Fruit fly (Drosophila melanogaster) whole organism, embryonic: ENCODE measurements around the gene CG13138.
A peak's percentile ranks its signal among the peaks of the same experiment; 100 is the strongest.

Source experiments
- Abd-B ChIP-seq: fragments of 200-800 bp; sonication (Bioruptor generic); optimal IDR thresholded peaks from 2 replicates; lab custom pipeline; 2018; ENCODE audit warnings: missing biosample characterization, mild to moderate bottlenecking, missing genetic modification characterization, moderate library complexity
- Atf-2 ChIP-seq: fragments of 200-800 bp; sonication (Bioruptor generic); optimal IDR thresholded peaks from 2 replicates; lab custom pipeline; 2016; ENCODE audit warnings: missing biosample characterization, missing genetic modification characterization
- Blimp-1 ChIP-seq: fragments of 200-800 bp; sonication (Bioruptor generic); optimal IDR thresholded peaks from 3 replicates; lab custom pipeline; 2018; ENCODE audit warnings: missing biosample characterization, missing genetic modification characterization, mild to moderate bottlenecking, moderate library complexity, missing genetic modification reagents
- Bteb2 ChIP-seq: fragments of 200-800 bp; sonication (Bioruptor generic); optimal IDR thresholded peaks from 2 replicates; lab custom pipeline; 2016; ENCODE audit warnings: missing biosample characterization, missing genetic modification characterization
- CG1024 ChIP-seq: fragments of 200-800 bp; sonication (Bioruptor generic); IDR thresholded peaks from 2 replicates; pipeline ENCODE4 v1.3.6; 2022; ENCODE audit warnings: missing biosample characterization, missing genetic modification characterization
- CG10565 ChIP-seq: fragments of 200-800 bp; sonication (Bioruptor generic); optimal IDR thresholded peaks from 3 replicates; lab custom pipeline; 2016; ENCODE audit warnings: missing biosample characterization, mild to moderate bottlenecking, missing genetic modification characterization
- CG11093 ChIP-seq: fragments of 200-800 bp; sonication (Bioruptor generic); IDR thresholded peaks from 3 replicates; pipeline ENCODE4 v1.3.6; 2022; ENCODE audit warnings: missing biosample characterization, missing genetic modification characterization
- CG11723 ChIP-seq: fragments of 200-800 bp; sonication (Bioruptor generic); optimal IDR thresholded peaks from 2 replicates; lab custom pipeline; 2017; ENCODE audit warnings: missing biosample characterization, mild to moderate bottlenecking, missing genetic modification characterization
- CG1602 ChIP-seq: fragments of 200-800 bp; sonication (Bioruptor generic); optimal IDR thresholded peaks from 3 replicates; lab custom pipeline; 2016; ENCODE audit warnings: missing biosample characterization, missing genetic modification characterization
- CG16779 ChIP-seq: fragments of 200-800 bp; sonication (Bioruptor generic); IDR thresholded peaks from 2 replicates; pipeline ENCODE4 v1.3.6; 2022; ENCODE audit warnings: missing biosample characterization, missing genetic modification characterization
- CG18011 ChIP-seq: fragments of 200-800 bp; sonication (Bioruptor generic); optimal IDR thresholded peaks from 2 replicates; lab custom pipeline; 2017; ENCODE audit warnings: missing biosample characterization, missing genetic modification characterization, mild to moderate bottlenecking, moderate library complexity, missing genotype
- CG3163 ChIP-seq: fragments of 200-800 bp; sonication (Bioruptor generic); optimal IDR thresholded peaks from 3 replicates; lab custom pipeline; 2016; ENCODE audit warnings: missing biosample characterization, missing genetic modification characterization
- CG3281 ChIP-seq: fragments of 200-800 bp; sonication (Bioruptor generic); optimal IDR thresholded peaks from 3 replicates; lab custom pipeline; 2017; ENCODE audit warnings: missing biosample characterization, mild to moderate bottlenecking, missing genetic modification characterization
- CG3407 ChIP-seq: fragments of 200-800 bp; sonication (Bioruptor generic); optimal IDR thresholded peaks from 2 replicates; lab custom pipeline; 2018; ENCODE audit warnings: missing biosample characterization, mild to moderate bottlenecking, missing genetic modification characterization
- CG34224 ChIP-seq: fragments of 200-800 bp; sonication (Bioruptor generic); IDR thresholded peaks from 3 replicates; pipeline ENCODE4 v1.3.6; 2022; ENCODE audit warnings: missing biosample characterization, missing genetic modification characterization; ENCODE audit not compliant: partially characterized antibody
- CG6272 ChIP-seq: fragments of 200-800 bp; sonication (Bioruptor generic); IDR thresholded peaks from 2 replicates; pipeline ENCODE4 v1.3.6; 2022; ENCODE audit warnings: missing biosample characterization, missing genetic modification characterization
- CG7786 ChIP-seq: fragments of 200-800 bp; sonication (Bioruptor generic); optimal IDR thresholded peaks from 2 replicates; lab custom pipeline; 2016; ENCODE audit warnings: missing biosample characterization, missing genetic modification characterization
- CG7839 ChIP-seq: fragments of 200-800 bp; sonication (Bioruptor generic); optimal IDR thresholded peaks from 3 replicates; lab custom pipeline; 2018; ENCODE audit warnings: missing biosample characterization, mild to moderate bottlenecking, missing genetic modification characterization, moderate library complexity
- CG8944 ChIP-seq: fragments of 200-800 bp; sonication (Bioruptor generic); optimal IDR thresholded peaks from 3 replicates; lab custom pipeline; 2016; ENCODE audit warnings: missing biosample characterization, missing genetic modification characterization
- Dfd ChIP-seq, 2 experiments: fragments of >200 bp; optimal IDR thresholded peaks; 2 replicates each; lab custom pipeline; 2017; ENCODE audit warnings: missing biosample characterization in 2 of 2, missing genetic modification characterization in 2 of 2
- Ets97D ChIP-seq: fragments of 200-800 bp; sonication (Bioruptor generic); optimal IDR thresholded peaks from 3 replicates; lab custom pipeline; 2016; ENCODE audit warnings: missing biosample characterization, missing genetic modification characterization
- Hr39 ChIP-seq: fragments of >200 bp; optimal IDR thresholded peaks from 2 replicates; lab custom pipeline; 2017
- Hr78 ChIP-seq, 2 experiments: fragments of 200-800 bp in 1 of 2; fragments of >200 bp in 1 of 2; sonication (Bioruptor generic) in 1 of 2; optimal IDR thresholded peaks; 2 replicates each; lab custom pipeline; 2017 to 2019; ENCODE audit warnings: missing biosample characterization in 2 of 2, missing genetic modification characterization in 2 of 2, mild to moderate bottlenecking in 1 of 2, moderate library complexity in 1 of 2
- Jarid2 ChIP-seq: fragments of 200-800 bp; sonication (Bioruptor generic); optimal IDR thresholded peaks from 3 replicates; lab custom pipeline; 2017; ENCODE audit warnings: mild to moderate bottlenecking, missing biosample characterization, missing genetic modification reagents, missing genetic modification characterization
- Optix ChIP-seq: fragments of 200-800 bp; sonication (Bioruptor generic); IDR thresholded peaks from 3 replicates; pipeline ENCODE4 v1.3.6; 2022; ENCODE audit warnings: missing biosample characterization, missing genetic modification characterization
- Scr ChIP-seq: fragments of 200-800 bp; sonication (Bioruptor generic); IDR thresholded peaks from 2 replicates; pipeline ENCODE4 v1.3.6; 2022; ENCODE audit warnings: missing biosample characterization, missing genetic modification characterization; ENCODE audit not compliant: partially characterized antibody
- Side ChIP-seq: fragments of 200-800 bp; sonication (Bioruptor generic); optimal IDR thresholded peaks from 2 replicates; lab custom pipeline; 2016; ENCODE audit warnings: missing biosample characterization, missing genetic modification characterization
- TFAM ChIP-seq: fragments of 200-800 bp; sonication (Bioruptor generic); optimal IDR thresholded peaks from 2 replicates; lab custom pipeline; 2017; ENCODE audit warnings: missing biosample characterization, missing genetic modification characterization, inconsistent platforms
- Trl ChIP-seq, 3 experiments: fragments of >200 bp in 2 of 3; fragments of 200-800 bp in 1 of 3; sonication (Bioruptor generic) in 1 of 3; optimal IDR thresholded peaks; 2 replicates in 1 of 3; 3 replicates in 2 of 3; lab custom pipeline; 2016 to 2017; ENCODE audit warnings: missing biosample characterization in 1 of 3, missing genetic modification characterization in 1 of 3
- bowl ChIP-seq: fragments of 200-800 bp; sonication (Bioruptor generic); IDR thresholded peaks from 2 replicates; pipeline ENCODE4 v1.3.6; 2022; ENCODE audit warnings: missing biosample characterization, missing genetic modification characterization
- bsh ChIP-seq, 2 experiments: fragments of 200-800 bp; sonication (Bioruptor generic); optimal IDR thresholded peaks; 2 replicates each; lab custom pipeline; 2017 to 2018; ENCODE audit warnings: mild to moderate bottlenecking in 2 of 2, missing biosample characterization in 2 of 2, missing genetic modification characterization in 2 of 2, moderate library complexity in 1 of 2
- cad ChIP-seq: fragments of >200 bp; optimal IDR thresholded peaks from 2 replicates; lab custom pipeline; 2017; ENCODE audit warnings: missing biosample characterization, missing genetic modification characterization
- dm ChIP-seq: fragments of 200-800 bp; sonication (Bioruptor generic); optimal IDR thresholded peaks from 3 replicates; lab custom pipeline; 2016; ENCODE audit warnings: missing biosample characterization, missing genetic modification characterization
- dmrt99B ChIP-seq: fragments of 200-800 bp; sonication (Bioruptor generic); optimal IDR thresholded peaks from 2 replicates; lab custom pipeline; 2018; ENCODE audit warnings: missing biosample characterization, mild to moderate bottlenecking, missing genetic modification characterization, moderate library complexity
- esg ChIP-seq: fragments of 200-800 bp; sonication (Bioruptor generic); conservative IDR thresholded peaks from 2 replicates; pipeline ENCODE4 v1.3.6; 2022; ENCODE audit warnings: missing biosample characterization, missing genetic modification characterization
- gce ChIP-seq: fragments of 200-800 bp; sonication (Bioruptor generic); IDR thresholded peaks from 3 replicates; pipeline ENCODE4 v1.3.6; 2022; ENCODE audit warnings: missing biosample characterization, missing genetic modification characterization
- gfzf ChIP-seq: fragments of 200-800 bp; sonication (Bioruptor generic); optimal IDR thresholded peaks from 2 replicates; lab custom pipeline; 2016; ENCODE audit warnings: missing biosample characterization, mild to moderate bottlenecking, missing genetic modification characterization, moderate library complexity
- insv ChIP-seq, 2 experiments: fragments of 200-800 bp; sonication (Bioruptor generic); optimal IDR thresholded peaks; 3 replicates each; lab custom pipeline; 2016 to 2018; ENCODE audit warnings: missing biosample characterization in 2 of 2, missing genetic modification characterization in 2 of 2
- lilli ChIP-seq: fragments of 200-800 bp; sonication (Bioruptor generic); optimal IDR thresholded peaks from 3 replicates; lab custom pipeline; 2016; ENCODE audit warnings: missing biosample characterization, missing genetic modification characterization
- nerfin-2 ChIP-seq: fragments of 200-800 bp; sonication (Bioruptor generic); IDR thresholded peaks from 2 replicates; pipeline ENCODE4 v1.3.6; 2022; ENCODE audit warnings: missing biosample characterization, missing genetic modification characterization; ENCODE audit not compliant: partially characterized antibody
- oc ChIP-seq: fragments of 200-800 bp; sonication (Bioruptor generic); optimal IDR thresholded peaks from 2 replicates; lab custom pipeline; 2018; ENCODE audit warnings: missing biosample characterization, mild to moderate bottlenecking, missing genetic modification characterization, moderate library complexity
- otp ChIP-seq: fragments of 200-800 bp; sonication (Bioruptor generic); IDR thresholded peaks from 3 replicates; pipeline ENCODE4, ENCODE4 v1.3.6; 2022; ENCODE audit warnings: missing biosample characterization, missing genetic modification characterization
- phol ChIP-seq: fragments of 200-800 bp; sonication (Bioruptor generic); optimal IDR thresholded peaks from 3 replicates; lab custom pipeline; 2018; ENCODE audit warnings: missing biosample characterization, mild to moderate bottlenecking, missing genetic modification characterization, moderate library complexity
- pita ChIP-seq: fragments of 200-800 bp; sonication (Bioruptor generic); optimal IDR thresholded peaks from 2 replicates; lab custom pipeline; 2017; ENCODE audit warnings: missing biosample characterization, mild to moderate bottlenecking, missing genetic modification characterization
- pum ChIP-seq: fragments of 200-800 bp; sonication (Bioruptor generic); optimal IDR thresholded peaks from 2 replicates; lab custom pipeline; 2016; ENCODE audit warnings: missing biosample characterization, missing genetic modification characterization
- stc ChIP-seq: fragments of 200-800 bp; sonication (Bioruptor generic); IDR thresholded peaks from 2 replicates; pipeline ENCODE4 v1.3.6; 2022; ENCODE audit warnings: missing biosample characterization, missing genetic modification characterization
- tna ChIP-seq: fragments of 200-800 bp; sonication (Bioruptor generic); IDR thresholded peaks from 2 replicates; pipeline ENCODE4 v1.3.6; 2022; ENCODE audit warnings: missing biosample characterization, missing genetic modification characterization; ENCODE audit not compliant: partially characterized antibody
- tx ChIP-seq: fragments of 200-800 bp; sonication (Bioruptor generic); optimal IDR thresholded peaks from 2 replicates; lab custom pipeline; 2016; ENCODE audit warnings: missing biosample characterization, missing genetic modification characterization
- unc-4 ChIP-seq: fragments of 200-800 bp; sonication (Bioruptor generic); IDR thresholded peaks from 2 replicates; pipeline ENCODE4 v1.3.6; 2022; ENCODE audit warnings: missing biosample characterization, missing genetic modification characterization; ENCODE audit not compliant: partially characterized antibody
- unpg ChIP-seq: fragments of 200-800 bp; sonication (Bioruptor generic); optimal IDR thresholded peaks from 3 replicates; lab custom pipeline; 2018; ENCODE audit warnings: missing biosample characterization, mild to moderate bottlenecking, missing genetic modification characterization, moderate library complexity

Gene CG13138

DNA sequence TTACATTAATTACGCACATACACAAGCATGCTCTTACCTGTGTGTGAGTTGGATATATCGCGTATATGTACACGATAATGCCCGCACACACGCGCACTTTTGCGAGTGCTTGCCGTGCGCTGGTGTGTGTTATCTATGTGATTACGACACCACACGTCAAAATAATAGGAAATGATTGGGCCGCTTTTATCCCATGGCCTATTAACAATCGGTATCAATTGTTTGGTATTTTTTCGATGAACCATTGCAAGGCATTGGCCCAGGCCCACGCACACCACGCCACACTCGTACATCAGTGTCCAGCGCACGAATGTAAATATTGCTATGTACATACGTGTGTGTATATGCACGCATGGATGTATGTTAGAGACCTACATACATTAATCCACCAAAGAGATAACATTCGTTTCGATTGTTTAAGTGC, 33.0 kb upstream of the CG13138 start (continued):
- TF ChIP-seq CG3407 (GFP tag; lab: Kevin White, UChicago) (peak; percentile 60), otp (GFP tag; lab: Robert Waterston, UW) (no peak; the same call in 2 of the 3 replicates), CG6272 (no peak), unc-4 (GFP tag; lab: Robert Waterston, UW) (peak; percentile 67), tna (peak; percentile 48; the same call in 1 of the 2 replicates), CG16779 (GFP tag; lab: Robert Waterston, UW) (no peak), esg (no peak), CG34224 (GFP tag; lab: Robert Waterston, UW) (peak; percentile 66), Optix (GFP tag; lab: Robert Waterston, UW) (no peak), bowl (GFP tag; lab: Robert Waterston, UW) (no peak; the same call in 1 of the 2 replicates), gfzf (peak; percentile 34), lilli (GFP tag; lab: Kevin White, UChicago) (peak; percentile 51), Hr78 (GFP tag; optimal IDR thresholded peaks at IDR 0.05; lab: Kevin White, UChicago) (peak in 1 of 2 experiments; percentile 51), pum (no peak), Scr (GFP tag; lab: Robert Waterston, UW) (peak; percentile 69), TFAM (no peak), Trl (optimal IDR thresholded peaks at IDR 0.05; lab: Kevin White, UChicago) (peak in 1 of 2 experiments; percentile 31), Trl (GFP tag; optimal IDR thresholded peaks at IDR 0.05; lab: Kevin White, UChicago) (peak; percentile 45), oc (tag; lab: Kevin White, UChicago) (peak; percentile 91), Bteb2 (peak; percentile 36), tx (GFP tag; lab: Kevin White, UChicago) (no peak), pita (GFP tag; lab: Kevin White, UChicago) (no peak), CG11093 (GFP tag; lab: Robert Waterston, UW) (no peak), gce (GFP tag; lab: Robert Waterston, UW) (no peak), phol (tag; lab: Kevin White, UChicago) (no peak), CG3163 (GFP tag; lab: Kevin White, UChicago) (peak; percentile 63), CG1024 (GFP tag; lab: Robert Waterston, UW) (peak; percentile 75; the same call in 1 of the 2 replicates), Atf-2 (GFP tag; lab: Kevin White, UChicago) (peak; percentile 41), CG7839 (tag; lab: Kevin White, UChicago) (peak; percentile 14), Jarid2 (GFP tag; lab: Kevin White, UChicago) (no peak), Abd-B (no peak), Ets97D (GFP tag; lab: Kevin White, UChicago) (no peak), CG10565 (no peak), CG8944 (GFP tag; lab: Kevin White, UChicago) (no peak), Hr39 (lab: Kevin White, UChicago) (no peak), dmrt99B (tag; lab: Kevin White, UChicago) (peak; percentile 47), cad (GFP tag; lab: Kevin White, UChicago) (no peak), insv (GFP tag; optimal IDR thresholded peaks at IDR 0.05; lab: Kevin White, UChicago) (peak in 1 of 2 experiments; percentile 43), CG1602 (GFP tag; lab: Kevin White, UChicago) (no peak), CG3281 (GFP tag; lab: Kevin White, UChicago) (peak; percentile 76), nerfin-2 (GFP tag; lab: Robert Waterston, UW) (no peak), unpg (peak; percentile 57), CG11723 (GFP tag; lab: Kevin White, UChicago) (peak; percentile 75), stc (GFP tag; lab: Robert Waterston, UW) (peak; percentile 71), Blimp-1 (GFP tag; lab: Kevin White, UChicago) (no peak), CG7786 (GFP tag; lab: Kevin White, UChicago) (peak; percentile 30), dm (peak; percentile 50), CG18011 (GFP tag; lab: Kevin White, UChicago) (peak; percentile 34), bsh (GFP tag; optimal IDR thresholded peaks at IDR 0.05; lab: Kevin White, UChicago) (peak; percentile 43 to 48), Dfd (GFP tag; optimal IDR thresholded peaks at IDR 0.05; lab: Kevin White, UChicago) (no peak), Side (GFP tag; lab: Kevin White, UChicago) (peak; percentile 67)
